Fruit fly (Drosophila melanogaster) whole organism, prepupa: ENCODE data around the gene Shc.
A peak's percentile ranks its signal among the peaks of the same experiment; 100 is the strongest.

ENCODE experiments used
- CG10631 ChIP-seq: fragments of 200-800 bp; sonication (Bioruptor generic); optimal IDR thresholded peaks from 2 replicates; lab custom pipeline; 2016; ENCODE audit warnings: missing biosample characterization, missing genetic modification characterization
- CG10669 ChIP-seq: fragments of 200-800 bp; sonication (Bioruptor generic); optimal IDR thresholded peaks from 3 replicates; lab custom pipeline; 2018; ENCODE audit warnings: missing biosample characterization, mild to moderate bottlenecking, missing genetic modification characterization, moderate library complexity
- CG11294 ChIP-seq: fragments of 200-800 bp; sonication (Bioruptor generic); IDR thresholded peaks from 2 replicates; pipeline ENCODE4 v1.3.6; 2022; ENCODE audit warnings: missing biosample characterization, missing genetic modification characterization
- CG11762 ChIP-seq: fragments of 200-800 bp; sonication (Bioruptor generic); optimal IDR thresholded peaks from 3 replicates; lab custom pipeline; 2016; ENCODE audit warnings: missing biosample characterization, missing genetic modification characterization; ENCODE audit not compliant: insufficient read depth
- CG15336 ChIP-seq: fragments of 200-800 bp; sonication (Bioruptor generic); IDR thresholded peaks from 2 replicates; pipeline ENCODE4 v1.3.6; 2022; ENCODE audit warnings: missing biosample characterization, missing genetic modification characterization
- CG16779 ChIP-seq: fragments of 200-800 bp; sonication (Bioruptor generic); optimal IDR thresholded peaks from 3 replicates; lab custom pipeline; 2017; ENCODE audit warnings: missing biosample characterization, mild to moderate bottlenecking, missing genetic modification characterization
- CG3032 ChIP-seq: fragments of 200-800 bp; optimal IDR thresholded peaks from 2 replicates; lab custom pipeline; 2019; ENCODE audit warnings: missing biosample characterization, mild to moderate bottlenecking, missing genetic modification characterization, moderate library complexity
- CG31627 ChIP-seq: fragments of 200-800 bp; sonication (Bioruptor generic); optimal IDR thresholded peaks from 3 replicates; lab custom pipeline; 2016; ENCODE audit warnings: missing biosample characterization, missing genetic modification characterization
- CG32006 ChIP-seq: fragments of 200-800 bp; sonication (Bioruptor generic); optimal IDR thresholded peaks from 3 replicates; lab custom pipeline; 2017; ENCODE audit warnings: missing biosample characterization, mild to moderate bottlenecking, missing genetic modification characterization
- CG34406 ChIP-seq: fragments of 200-800 bp; sonication (Bioruptor generic); optimal IDR thresholded peaks from 3 replicates; lab custom pipeline; 2016; ENCODE audit warnings: missing biosample characterization, missing genetic modification characterization
- CG3919 ChIP-seq: fragments of 200-800 bp; sonication (Bioruptor generic); optimal IDR thresholded peaks from 3 replicates; lab custom pipeline; 2016; ENCODE audit warnings: missing biosample characterization, missing genetic modification characterization
- CG4318 ChIP-seq: fragments of 200-800 bp; sonication (Bioruptor generic); optimal IDR thresholded peaks from 3 replicates; lab custom pipeline; 2017; ENCODE audit warnings: missing biosample characterization, mild to moderate bottlenecking, missing genetic modification characterization
- CG6163 ChIP-seq: fragments of 200-800 bp; sonication (Bioruptor generic); IDR thresholded peaks from 3 replicates; pipeline ENCODE4 v1.3.6; 2022; ENCODE audit warnings: missing biosample characterization, missing genetic modification characterization
- CG6276 ChIP-seq: fragments of 200-800 bp; sonication (Bioruptor generic); optimal IDR thresholded peaks from 2 replicates; lab custom pipeline; 2017; ENCODE audit warnings: missing biosample characterization, mild to moderate bottlenecking, missing genetic modification characterization
- CG6792 ChIP-seq: fragments of 200-800 bp; sonication (Bioruptor generic); optimal IDR thresholded peaks from 3 replicates; lab custom pipeline; 2016; ENCODE audit warnings: missing biosample characterization, missing genetic modification characterization
- CG6808 ChIP-seq: fragments of 200-800 bp; sonication (Bioruptor generic); optimal IDR thresholded peaks from 3 replicates; lab custom pipeline; 2017; ENCODE audit warnings: missing biosample characterization, missing genetic modification characterization, mild to moderate bottlenecking, moderate library complexity, missing genetic modification reagents
- CG7368 ChIP-seq: fragments of 200-800 bp; sonication (Bioruptor generic); optimal IDR thresholded peaks from 3 replicates; lab custom pipeline; 2016; ENCODE audit warnings: missing biosample characterization, missing genetic modification characterization
- CG8119 ChIP-seq: fragments of 200-800 bp; sonication (Bioruptor generic); IDR thresholded peaks from 3 replicates; pipeline ENCODE4 v1.3.6; 2022; ENCODE audit warnings: missing biosample characterization, missing genetic modification characterization
- CG8632 ChIP-seq: fragments of 200-800 bp; sonication (Bioruptor generic); optimal IDR thresholded peaks from 3 replicates; lab custom pipeline; 2016; ENCODE audit warnings: missing biosample characterization, missing genetic modification characterization
- Eip78C ChIP-seq: fragments of 200-800 bp; sonication (Bioruptor generic); peaks from one replicate; lab custom pipeline; 2016; ENCODE audit warnings: missing biosample characterization, missing genetic modification characterization
- Eip93F ChIP-seq: fragments of 200-800 bp; sonication (Bioruptor generic); optimal IDR thresholded peaks from 2 replicates; lab custom pipeline; 2016; ENCODE audit warnings: missing biosample characterization, mild to moderate bottlenecking, missing genetic modification characterization
- Ets96B ChIP-seq: fragments of 200-800 bp; optimal IDR thresholded peaks from 2 replicates; lab custom pipeline; 2019; ENCODE audit warnings: missing biosample characterization, mild to moderate bottlenecking, missing genetic modification characterization, moderate library complexity
- Gug ChIP-seq: fragments of 200-800 bp; sonication (Bioruptor generic); IDR thresholded peaks from 2 replicates; pipeline ENCODE4 v1.3.6; 2022; ENCODE audit warnings: missing biosample characterization, missing genetic modification characterization
- Hr39 ChIP-seq: fragments of 200-800 bp; sonication (Bioruptor generic); optimal IDR thresholded peaks from 2 replicates; lab custom pipeline; 2016; ENCODE audit warnings: missing biosample characterization, missing genetic modification characterization
- Hr4 ChIP-seq: fragments of 200-800 bp; sonication (Bioruptor generic); optimal IDR thresholded peaks from 3 replicates; lab custom pipeline; 2016; ENCODE audit warnings: missing biosample characterization, missing genetic modification characterization
- Lpt ChIP-seq: fragments of 200-800 bp; sonication (Bioruptor generic); optimal IDR thresholded peaks from 3 replicates; lab custom pipeline; 2016; ENCODE audit warnings: missing biosample characterization, missing genetic modification characterization
- Met ChIP-seq: fragments of 200-800 bp; sonication (Bioruptor generic); optimal IDR thresholded peaks from 3 replicates; lab custom pipeline; 2016; ENCODE audit warnings: missing biosample characterization, missing genetic modification characterization
- OdsH ChIP-seq: fragments of 200-800 bp; sonication (Bioruptor generic); optimal IDR thresholded peaks from 3 replicates; lab custom pipeline; 2016; ENCODE audit warnings: missing biosample characterization, missing genetic modification characterization
- Sox14 ChIP-seq: fragments of 200-800 bp; sonication (Bioruptor generic); optimal IDR thresholded peaks from 3 replicates; lab custom pipeline; 2016; ENCODE audit warnings: missing biosample characterization, missing genetic modification characterization
- achi ChIP-seq: fragments of 200-800 bp; sonication (Bioruptor generic); optimal IDR thresholded peaks from 3 replicates; lab custom pipeline; 2016; ENCODE audit warnings: missing biosample characterization, missing genetic modification characterization
- acj6 ChIP-seq: fragments of 200-800 bp; sonication (Bioruptor generic); optimal IDR thresholded peaks from 3 replicates; lab custom pipeline; 2016; ENCODE audit warnings: missing biosample characterization, missing genetic modification characterization
- cyc ChIP-seq: fragments of 200-800 bp; sonication (Bioruptor generic); optimal IDR thresholded peaks from 3 replicates; lab custom pipeline; 2016; ENCODE audit warnings: missing biosample characterization, missing genetic modification characterization
- dac ChIP-seq: fragments of 200-800 bp; sonication (Bioruptor generic); optimal IDR thresholded peaks from 2 replicates; lab custom pipeline; 2017; ENCODE audit warnings: missing biosample characterization, mild to moderate bottlenecking, missing genetic modification characterization
- eg ChIP-seq: fragments of 200-800 bp; sonication (Bioruptor generic); IDR thresholded peaks from 3 replicates; pipeline ENCODE4 v1.3.6; 2022; ENCODE audit warnings: missing biosample characterization, missing genetic modification characterization
- esn ChIP-seq: fragments of 200-800 bp; sonication (Bioruptor generic); optimal IDR thresholded peaks from 2 replicates; lab custom pipeline; 2016; ENCODE audit warnings: missing biosample characterization, mild to moderate bottlenecking, missing genetic modification characterization, moderate library complexity
- fd85E ChIP-seq: fragments of 200-800 bp; sonication (Bioruptor generic); optimal IDR thresholded peaks from 3 replicates; lab custom pipeline; 2016; ENCODE audit warnings: missing biosample characterization, missing genetic modification characterization
- fkh ChIP-seq: fragments of 200-800 bp; sonication (Bioruptor generic); optimal IDR thresholded peaks from 3 replicates; lab custom pipeline; 2017; ENCODE audit warnings: missing biosample characterization, mild to moderate bottlenecking, missing genetic modification characterization, moderate library complexity
- lz ChIP-seq: fragments of 200-800 bp; sonication (Bioruptor generic); optimal IDR thresholded peaks from 3 replicates; lab custom pipeline; 2016; ENCODE audit warnings: missing biosample characterization, missing genetic modification characterization
- net ChIP-seq: fragments of 200-800 bp; sonication (Bioruptor generic); optimal IDR thresholded peaks from 3 replicates; lab custom pipeline; 2016; ENCODE audit warnings: missing biosample characterization, missing genetic modification characterization
- pdm3 ChIP-seq: fragments of 200-800 bp; sonication (Bioruptor generic); optimal IDR thresholded peaks from 3 replicates; lab custom pipeline; 2016; ENCODE audit warnings: missing biosample characterization, missing genetic modification characterization
- salr ChIP-seq, 2 experiments: fragments of 200-800 bp; sonication (Bioruptor generic); optimal IDR thresholded peaks; 3 replicates each; lab custom pipeline; 2016 to 2018; ENCODE audit warnings: missing biosample characterization in 2 of 2, missing genetic modification characterization in 2 of 2, mild to moderate bottlenecking in 1 of 2
- ss ChIP-seq, 2 experiments: fragments of 200-800 bp; sonication (Bioruptor generic); optimal IDR thresholded peaks; 2 replicates in 1 of 2; 3 replicates in 1 of 2; lab custom pipeline; 2017 to 2018; ENCODE audit warnings: mild to moderate bottlenecking in 2 of 2, missing biosample characterization in 2 of 2, missing genetic modification characterization in 2 of 2, moderate library complexity in 1 of 2
- svp ChIP-seq: fragments of 200-800 bp; sonication (Bioruptor generic); peaks from one replicate; lab custom pipeline; 2016; ENCODE audit warnings: missing biosample characterization, missing genetic modification characterization
- topi ChIP-seq: fragments of 200-800 bp; sonication (Bioruptor generic); optimal IDR thresholded peaks from 3 replicates; lab custom pipeline; 2016; ENCODE audit warnings: missing biosample characterization, missing genetic modification characterization
- vri ChIP-seq: fragments of 200-800 bp; sonication (Bioruptor generic); optimal IDR thresholded peaks from 3 replicates; lab custom pipeline; 2016; ENCODE audit warnings: missing biosample characterization, mild to moderate bottlenecking, missing genetic modification characterization

Gene Shc

dm6 chr3L:9446731-9447238, 20.0 kb downstream of the Shc start, which contains the start of gene CG3529 (continued):
- peak; percentile 8 for TF ChIP-seq CG16779 (tag; lab: Kevin White, UChicago)
- peak; percentile 72 for TF ChIP-seq Eip78C (GFP tag; lab: Kevin White, UChicago)
- TF ChIP-seq CG6276 = no peak
- TF ChIP-seq CG6808 (GFP tag; lab: Kevin White, UChicago) = peak; percentile 62
- no peak for TF ChIP-seq topi
- TF ChIP-seq fkh (GFP tag; lab: Kevin White, UChicago) = peak; percentile 92
- no peak for TF ChIP-seq CG8119 (GFP tag; lab: Robert Waterston, UW)
- TF ChIP-seq CG3919 (GFP tag; lab: Kevin White, UChicago) = no peak
- TF ChIP-seq esn (GFP tag; lab: Kevin White, UChicago) = peak; percentile 29
- peak; percentile 25 for TF ChIP-seq CG10631
- no peak for TF ChIP-seq CG11294
- TF ChIP-seq eg (GFP tag; lab: Robert Waterston, UW) = no peak
- no peak for TF ChIP-seq salr (GFP tag; optimal IDR thresholded peaks at IDR 0.05; lab: Kevin White, UChicago)
- TF ChIP-seq Sox14 (GFP tag; lab: Kevin White, UChicago) = peak; percentile 25
- peak in 1 of 2 experiments; percentile 61 for TF ChIP-seq ss (GFP tag; optimal IDR thresholded peaks at IDR 0.05; lab: Kevin White, UChicago)
- no peak for TF ChIP-seq CG11762 (GFP tag; lab: Kevin White, UChicago)
- TF ChIP-seq net = no peak
- peak; percentile 13 for TF ChIP-seq Hr4 (GFP tag; lab: Kevin White, UChicago)
- TF ChIP-seq pdm3 (GFP tag; lab: Kevin White, UChicago) = peak; percentile 4
- peak; percentile 7 for TF ChIP-seq CG3032
- peak; percentile 8 for TF ChIP-seq OdsH (GFP tag; lab: Kevin White, UChicago)
- no peak for TF ChIP-seq CG34406 (GFP tag; lab: Kevin White, UChicago)
- peak; percentile 26 for TF ChIP-seq lz (GFP tag; lab: Kevin White, UChicago)
- no peak for TF ChIP-seq Ets96B
- TF ChIP-seq Hr39 (GFP tag; lab: Kevin White, UChicago) = peak; percentile 17
- no peak for TF ChIP-seq acj6 (GFP tag; lab: Kevin White, UChicago)
- TF ChIP-seq CG6792 (GFP tag; lab: Kevin White, UChicago) = no peak
- no peak for TF ChIP-seq CG8632
- 0 out of 3 replicates have a peak, but pooled peaks have one; percentile 38 for TF ChIP-seq CG6163 (GFP tag; lab: Robert Waterston, UW)
- no peak for TF ChIP-seq fd85E (GFP tag; lab: Kevin White, UChicago)
- no peak for TF ChIP-seq dac
- TF ChIP-seq cyc = peak; percentile 26
- no peak for TF ChIP-seq vri (GFP tag; lab: Kevin White, UChicago)
- TF ChIP-seq CG7368 = no peak

DNA sequence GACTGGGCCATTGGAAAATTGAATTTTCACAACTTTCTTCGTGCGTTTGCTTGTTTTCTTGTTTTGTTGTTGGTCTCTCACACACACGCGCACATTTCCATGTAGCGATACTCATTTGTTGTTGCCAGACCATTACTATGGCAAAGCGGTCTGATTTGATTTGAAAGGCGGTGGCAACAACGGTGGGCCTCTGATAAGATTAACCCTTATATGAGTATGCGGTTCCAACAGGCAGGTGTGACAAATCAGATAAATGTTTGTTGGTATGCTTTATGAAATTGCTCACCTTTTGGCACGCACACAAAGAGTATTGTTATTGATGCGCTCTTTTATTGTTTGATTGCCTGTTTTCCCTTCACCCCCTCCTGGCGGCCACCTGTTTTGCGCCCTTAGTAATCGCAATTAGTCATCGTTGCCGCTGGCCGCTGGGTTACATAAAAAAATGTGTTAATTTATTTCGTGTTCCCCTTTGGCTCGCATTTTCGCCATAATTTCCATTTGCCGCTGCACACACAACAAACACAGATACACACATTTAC, 20.5 kb downstream of the Shc start:
- TF ChIP-seq ss (GFP tag; optimal IDR thresholded peaks at IDR 0.05; lab: Kevin White, UChicago) (no peak), CG3032 (no peak), CG4318 (no peak), OdsH (GFP tag; lab: Kevin White, UChicago) (no peak), salr (GFP tag; optimal IDR thresholded peaks at IDR 0.05; lab: Kevin White, UChicago) (no peak), CG6792 (GFP tag; lab: Kevin White, UChicago) (no peak), svp (peak; percentile 67), CG10669 (GFP tag; lab: Kevin White, UChicago) (no peak), Gug (GFP tag; lab: Robert Waterston, UW) (peak; percentile 46), Hr4 (GFP tag; lab: Kevin White, UChicago) (no peak), CG11294 (0 out of 2 replicates have a peak, but pooled peaks have one; percentile 9), CG7368 (no peak), Eip93F (GFP tag; lab: Kevin White, UChicago) (no peak), vri (GFP tag; lab: Kevin White, UChicago) (peak; percentile 90), CG15336 (GFP tag; lab: Robert Waterston, UW) (peak; percentile 39), net (peak; percentile 19), Met (GFP tag; lab: Kevin White, UChicago) (no peak), CG31627 (no peak), CG32006 (GFP tag; lab: Kevin White, UChicago) (peak; percentile 31), Lpt (GFP tag; lab: Kevin White, UChicago) (peak; percentile 6), Eip78C (GFP tag; lab: Kevin White, UChicago) (peak; percentile 51), achi (GFP tag; lab: Kevin White, UChicago) (no peak)
